Worm (Caenorhabditis elegans) whole organism, midembryonic: ENCODE measurements around the gene nhr-20.
A peak's percentile ranks its signal among the peaks of the same experiment; 100 is the strongest.

Experiments used
- T22C8.4 ChIP-seq: fragments of 200-800 bp; sonication (Bioruptor generic); IDR thresholded peaks from 2 replicates; pipeline ENCODE4 v1.3.6; 2022; ENCODE audit warnings: missing genetic modification characterization, missing compliant biosample characterization
- cog-1 ChIP-seq: sonication (generic microtip); optimal IDR thresholded peaks from 2 replicates; lab custom pipeline; 2016; ENCODE audit warnings: missing genetic modification characterization, missing compliant biosample characterization
- flt-1 ChIP-seq: fragments of 200-800 bp; sonication (Bioruptor generic); IDR thresholded peaks from 2 replicates; pipeline ENCODE4 v1.3.6; 2022; ENCODE audit warnings: missing genetic modification characterization, missing compliant biosample characterization
- klf-2 ChIP-seq: fragments of 200-800 bp; sonication (Bioruptor generic); conservative IDR thresholded peaks from 2 replicates; pipeline ENCODE4 v1.3.6; 2022; ENCODE audit warnings: missing genetic modification reagents, missing genetic modification characterization, missing compliant biosample characterization
- med-1 ChIP-seq: sonication (generic microtip); optimal IDR thresholded peaks from 2 replicates; lab custom pipeline; 2017; ENCODE audit warnings: missing genetic modification characterization, mild to moderate bottlenecking, missing compliant biosample characterization, antibody characterized with exemption, missing genetic modification reagents; ENCODE audit not compliant: insufficient read depth
- ref-1 ChIP-seq: fragments of 200-800 bp; sonication (Bioruptor generic); conservative IDR thresholded peaks from 2 replicates; pipeline ENCODE4 v1.3.6; 2022; ENCODE audit warnings: missing genetic modification reagents, missing genetic modification characterization, missing compliant biosample characterization
- tab-1 ChIP-seq: fragments of 200-800 bp; sonication (Bioruptor generic); IDR thresholded peaks from 2 replicates; pipeline ENCODE4 v1.3.6; 2022; ENCODE audit warnings: missing genetic modification characterization, missing compliant biosample characterization
- ztf-23 ChIP-seq: fragments of 200-800 bp; sonication (Bioruptor generic); IDR thresholded peaks from 2 replicates; pipeline ENCODE4 v1.3.6; 2022; ENCODE audit warnings: missing genetic modification reagents, missing genetic modification characterization, missing compliant biosample characterization
- ztf-29 ChIP-seq: fragments of 200-800 bp; sonication (Bioruptor generic); IDR thresholded peaks from 2 replicates; pipeline ENCODE4 v1.3.6; 2022; ENCODE audit warnings: missing genetic modification reagents, missing genetic modification characterization, missing compliant biosample characterization

nhr-20 gene

DNA sequence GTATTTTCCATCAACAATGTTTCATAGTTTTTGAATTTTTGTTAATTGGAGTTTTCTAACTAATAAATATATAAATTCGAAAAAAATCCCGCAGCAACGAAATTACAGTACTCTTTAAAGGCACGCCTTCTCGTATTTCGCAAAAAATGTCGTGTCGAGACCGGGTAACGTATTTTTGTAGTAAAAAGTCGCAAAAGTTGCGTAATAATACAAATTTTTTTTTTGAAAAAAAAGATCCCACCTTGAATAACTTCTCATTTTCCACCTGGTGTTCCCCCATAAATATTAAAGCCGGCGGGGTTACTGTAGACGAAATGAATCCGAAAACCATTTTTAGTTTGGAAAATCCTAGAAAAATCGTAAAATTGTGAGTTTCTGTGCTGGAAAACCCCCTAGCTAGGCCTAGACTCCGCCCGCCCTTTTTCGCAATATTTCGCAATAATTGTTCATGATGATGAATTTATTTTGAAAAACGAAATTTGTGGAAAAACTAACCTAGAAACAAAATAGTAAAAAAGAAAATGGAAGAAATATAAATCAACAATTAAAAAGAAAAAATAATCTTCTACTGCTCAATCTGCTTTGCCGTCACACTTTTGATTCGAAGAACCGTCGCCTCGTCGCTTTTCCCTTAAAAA is 9.3 kb upstream of the nhr-20 start, which contains the start of gene F43C1.7:
TSS of gene F43C1.7 (minus strand) at position 351 of the 638 bp plus-strand sequence.
- no peak for TF ChIP-seq T22C8.4
- TF ChIP-seq ztf-29 (GFP tag; lab: Robert Waterston, UW), result no peak
- no peak for TF ChIP-seq flt-1 (GFP tag; lab: Robert Waterston, UW)
- no peak for TF ChIP-seq klf-2 (GFP tag; lab: Robert Waterston, UW)
- TF ChIP-seq tab-1 (GFP tag; lab: Robert Waterston, UW), result no peak
- no peak for TF ChIP-seq ref-1 (GFP tag; lab: Robert Waterston, UW)
- no peak for TF ChIP-seq ztf-23 (GFP tag; lab: Robert Waterston, UW)
- no peak for TF ChIP-seq med-1 (GFP tag; lab: Kevin White, UChicago)
- TF ChIP-seq cog-1 (tag; lab: Kevin White, UChicago), result no peak

- TF ChIP-seq cog-1 (tag; lab: Kevin White, UChicago) (no peak), tab-1 (GFP tag; lab: Robert Waterston, UW) (no peak), T22C8.4 (no peak)
Measured at ce11 chrIII:4241181-4241580, 8.2 kb upstream of the nhr-20 start.

- TF ChIP-seq ref-1 (GFP tag; lab: Robert Waterston, UW) (no peak), cog-1 (tag; lab: Kevin White, UChicago) (no peak), tab-1 (GFP tag; lab: Robert Waterston, UW) (no peak), med-1 (GFP tag; lab: Kevin White, UChicago) (no peak), klf-2 (GFP tag; lab: Robert Waterston, UW) (no peak), ztf-23 (GFP tag; lab: Robert Waterston, UW) (no peak), T22C8.4 (no peak), flt-1 (GFP tag; lab: Robert Waterston, UW) (no peak), ztf-29 (GFP tag; lab: Robert Waterston, UW) (no peak)
Measured at ce11 chrIII:4240126-4240525, 7.1 kb upstream of the nhr-20 start.

DNA sequence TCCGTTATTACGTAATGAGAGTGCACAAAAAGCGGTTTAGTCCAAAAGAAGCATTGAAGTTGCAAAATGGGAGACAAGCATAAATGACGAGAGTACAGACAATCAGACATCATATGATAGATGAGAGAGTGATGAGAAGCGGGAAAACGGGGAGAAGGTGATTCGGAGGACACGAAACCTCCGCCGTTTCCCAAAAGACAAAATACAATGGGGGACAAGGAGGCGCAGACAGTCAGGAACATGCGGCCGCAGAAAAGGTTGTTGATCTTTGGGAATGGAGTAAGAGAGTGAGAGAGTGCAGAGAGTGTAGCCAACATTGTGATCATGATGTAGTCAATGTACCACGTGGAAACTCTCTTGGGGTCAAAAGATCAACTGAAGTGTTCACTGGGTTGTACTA is 4.6 kb upstream of the nhr-20 start:
- 0 out of 2 replicates have a peak, but pooled peaks have one; percentile 36 for TF ChIP-seq ztf-23 (GFP tag; lab: Robert Waterston, UW)
- TF ChIP-seq cog-1 (tag; lab: Kevin White, UChicago), result peak; percentile 89
- 0 out of 2 replicates have a peak, but pooled peaks have one; percentile 44 for TF ChIP-seq flt-1 (GFP tag; lab: Robert Waterston, UW)
- TF ChIP-seq klf-2 (GFP tag; lab: Robert Waterston, UW), result no peak

DNA sequence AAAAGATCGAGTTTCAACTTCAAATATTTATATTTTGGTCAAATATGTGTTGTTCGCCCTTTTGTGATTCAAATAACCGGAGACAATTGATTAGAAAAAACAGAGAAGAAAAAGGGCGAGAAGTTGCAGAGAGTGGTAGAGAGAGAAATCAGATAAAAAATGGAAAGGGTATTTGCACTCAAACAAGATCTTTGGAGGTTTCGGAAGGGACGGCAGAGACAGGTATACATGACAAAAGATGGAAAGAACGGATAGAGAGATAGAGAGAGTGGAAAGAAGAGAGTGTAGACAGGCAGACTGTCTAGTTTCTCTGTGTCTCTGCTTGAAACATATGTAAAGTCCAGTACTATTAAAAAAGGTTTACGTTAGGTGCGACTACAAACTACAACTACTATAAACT is 3.2 kb upstream of the nhr-20 start:
- TF ChIP-seq T22C8.4 (no peak), ref-1 (GFP tag; lab: Robert Waterston, UW) (no peak)

DNA sequence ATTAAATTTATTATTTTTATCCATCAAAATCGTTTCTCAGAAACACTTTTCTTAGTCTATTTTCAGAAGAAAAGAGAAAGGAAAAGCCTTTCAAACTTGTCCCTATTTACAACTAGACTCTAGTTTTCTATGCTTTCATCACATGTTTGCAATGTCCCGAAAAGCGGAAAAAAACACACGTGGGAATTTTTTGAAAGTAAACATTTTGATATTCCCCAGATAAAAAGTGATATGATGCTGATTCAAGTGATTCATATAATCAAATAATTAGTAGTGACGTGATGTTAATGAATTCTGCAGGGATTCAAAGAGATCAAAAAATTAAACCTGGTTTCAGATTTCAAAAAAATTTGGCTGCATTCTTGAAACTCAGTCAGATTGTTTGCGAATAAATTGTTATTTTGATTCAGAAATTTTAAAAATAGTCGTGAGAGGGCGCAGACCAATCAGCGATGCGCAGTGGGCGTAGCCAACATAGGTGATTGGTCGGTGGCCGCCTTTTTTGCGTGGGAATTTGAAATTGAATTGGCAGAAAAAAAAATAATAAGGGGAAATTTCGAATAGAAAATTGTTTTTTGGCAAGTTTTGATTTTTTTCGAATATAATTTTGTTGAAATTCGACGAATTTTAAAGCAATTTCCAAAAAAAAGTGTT is 1.8 kb upstream of the nhr-20 start:
- TF ChIP-seq med-1 (GFP tag; lab: Kevin White, UChicago), result no peak

- no peak for TF ChIP-seq cog-1 (tag; lab: Kevin White, UChicago)
- TF ChIP-seq ztf-29 (GFP tag; lab: Robert Waterston, UW), result no peak
Measured at ce11 chrIII:4231372-4231771, 1.6 kb downstream of the nhr-20 start.

DNA sequence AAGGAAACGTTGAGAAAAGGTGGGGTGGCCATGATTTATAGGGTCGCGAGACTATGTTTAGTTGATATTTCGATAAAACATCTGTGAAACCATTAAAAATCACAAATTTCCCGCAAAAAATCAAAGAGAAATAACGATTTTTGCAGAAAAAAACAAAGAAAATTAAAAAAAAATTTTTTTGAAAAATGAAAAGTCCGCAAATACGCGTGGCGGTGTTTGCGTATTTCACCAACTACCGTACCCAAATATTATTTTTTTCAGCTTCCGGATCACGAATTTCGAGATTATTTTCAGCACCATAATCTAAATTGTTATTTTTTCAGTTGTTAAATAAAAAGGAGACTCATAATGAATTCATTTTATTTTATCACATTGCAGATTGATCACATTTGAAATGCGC is 2.9 kb downstream of the nhr-20 start:
- no peak for TF ChIP-seq klf-2 (GFP tag; lab: Robert Waterston, UW)

ce11 chrIII:4228841-4229240 is 4.2 kb downstream of the nhr-20 start, which contains the start of gene F43C1.5:
Gene F43C1.5 (plus strand): TSS chrIII:4229141.
- TF ChIP-seq tab-1 (GFP tag; lab: Robert Waterston, UW) (no peak), med-1 (GFP tag; lab: Kevin White, UChicago) (no peak), flt-1 (GFP tag; lab: Robert Waterston, UW) (no peak), T22C8.4 (no peak), klf-2 (GFP tag; lab: Robert Waterston, UW) (no peak), cog-1 (tag; lab: Kevin White, UChicago) (no peak), ztf-23 (GFP tag; lab: Robert Waterston, UW) (no peak), ref-1 (GFP tag; lab: Robert Waterston, UW) (no peak), ztf-29 (GFP tag; lab: Robert Waterston, UW) (no peak)

DNA sequence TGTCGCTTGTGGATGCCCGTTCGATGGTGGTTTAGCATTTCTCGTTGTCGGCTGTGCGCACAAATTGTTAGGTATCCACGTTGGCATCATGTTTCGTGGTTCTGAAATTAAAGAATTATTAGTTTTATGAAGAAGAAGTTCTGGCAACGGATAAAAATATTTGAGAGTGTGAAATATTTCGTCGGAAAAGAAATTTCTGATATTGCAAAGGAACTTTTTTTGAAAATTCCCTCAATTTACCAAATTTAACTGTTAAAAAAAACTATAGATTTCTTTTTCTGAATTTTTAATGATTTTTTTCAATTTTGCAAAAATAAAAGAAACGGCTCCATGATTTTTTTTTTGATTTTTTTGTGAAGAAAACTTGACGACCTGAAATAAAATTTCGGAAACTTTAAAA is 5.0 kb downstream of the nhr-20 start, which contains the start of gene mpk-1:
TSS of gene mpk-1 (minus strand) at position 101 of the 400 bp plus-strand sequence.
- TF ChIP-seq ztf-23 (GFP tag; lab: Robert Waterston, UW) (no peak), ref-1 (GFP tag; lab: Robert Waterston, UW) (no peak), flt-1 (GFP tag; lab: Robert Waterston, UW) (no peak), ztf-29 (GFP tag; lab: Robert Waterston, UW) (no peak), T22C8.4 (no peak), med-1 (GFP tag; lab: Kevin White, UChicago) (no peak), klf-2 (GFP tag; lab: Robert Waterston, UW) (no peak), tab-1 (GFP tag; lab: Robert Waterston, UW) (no peak), cog-1 (tag; lab: Kevin White, UChicago) (no peak)
